Fruit fly (Drosophila melanogaster) whole organism, prepupa: ENCODE data around the gene ftz.

ENCODE experiments used
- CG10631 ChIP-seq: fragments of 200-800 bp; sonication (Bioruptor generic); optimal IDR thresholded peaks from 2 replicates; lab custom pipeline; 2016; ENCODE audit warnings: missing biosample characterization, missing genetic modification characterization
- CG11294 ChIP-seq: fragments of 200-800 bp; sonication (Bioruptor generic); IDR thresholded peaks from 2 replicates; pipeline ENCODE4 v1.3.6; 2022; ENCODE audit warnings: missing biosample characterization, missing genetic modification characterization
- CG11902 ChIP-seq: fragments of 200-800 bp; sonication (Bioruptor generic); optimal IDR thresholded peaks from 3 replicates; lab custom pipeline; 2016; ENCODE audit warnings: missing biosample characterization, missing genetic modification characterization
- CG1621 ChIP-seq: fragments of 200-800 bp; sonication (Bioruptor generic); optimal IDR thresholded peaks from 3 replicates; lab custom pipeline; 2018; ENCODE audit warnings: missing biosample characterization, mild to moderate bottlenecking, missing genetic modification characterization
- CG8119 ChIP-seq: fragments of 200-800 bp; sonication (Bioruptor generic); IDR thresholded peaks from 3 replicates; pipeline ENCODE4 v1.3.6; 2022; ENCODE audit warnings: missing biosample characterization, missing genetic modification characterization
- CG8632 ChIP-seq: fragments of 200-800 bp; sonication (Bioruptor generic); optimal IDR thresholded peaks from 3 replicates; lab custom pipeline; 2016; ENCODE audit warnings: missing biosample characterization, missing genetic modification characterization
- Ets21C ChIP-seq: fragments of 200-800 bp; sonication (Bioruptor generic); optimal IDR thresholded peaks from 3 replicates; lab custom pipeline; 2016; ENCODE audit warnings: missing biosample characterization, missing genetic modification characterization
- Gug ChIP-seq: fragments of 200-800 bp; sonication (Bioruptor generic); IDR thresholded peaks from 2 replicates; pipeline ENCODE4 v1.3.6; 2022; ENCODE audit warnings: missing biosample characterization, missing genetic modification characterization
- Hr38 ChIP-seq: sonication (Bioruptor generic); optimal IDR thresholded peaks from 2 replicates; lab custom pipeline; 2016; ENCODE audit warnings: missing biosample characterization, missing genetic modification characterization
- achi ChIP-seq: fragments of 200-800 bp; sonication (Bioruptor generic); optimal IDR thresholded peaks from 3 replicates; lab custom pipeline; 2016; ENCODE audit warnings: missing biosample characterization, missing genetic modification characterization
- dac ChIP-seq: fragments of 200-800 bp; sonication (Bioruptor generic); optimal IDR thresholded peaks from 2 replicates; lab custom pipeline; 2017; ENCODE audit warnings: missing biosample characterization, mild to moderate bottlenecking, missing genetic modification characterization
- fd59A ChIP-seq: fragments of 200-800 bp; sonication (Bioruptor generic); optimal IDR thresholded peaks from 2 replicates; lab custom pipeline; 2017; ENCODE audit warnings: missing biosample characterization, mild to moderate bottlenecking, missing genetic modification characterization, missing genetic modification reagents
- fd85E ChIP-seq: fragments of 200-800 bp; sonication (Bioruptor generic); optimal IDR thresholded peaks from 3 replicates; lab custom pipeline; 2016; ENCODE audit warnings: missing biosample characterization, missing genetic modification characterization
- svp ChIP-seq: fragments of 200-800 bp; sonication (Bioruptor generic); peaks from one replicate; lab custom pipeline; 2016; ENCODE audit warnings: missing biosample characterization, missing genetic modification characterization

DNA sequence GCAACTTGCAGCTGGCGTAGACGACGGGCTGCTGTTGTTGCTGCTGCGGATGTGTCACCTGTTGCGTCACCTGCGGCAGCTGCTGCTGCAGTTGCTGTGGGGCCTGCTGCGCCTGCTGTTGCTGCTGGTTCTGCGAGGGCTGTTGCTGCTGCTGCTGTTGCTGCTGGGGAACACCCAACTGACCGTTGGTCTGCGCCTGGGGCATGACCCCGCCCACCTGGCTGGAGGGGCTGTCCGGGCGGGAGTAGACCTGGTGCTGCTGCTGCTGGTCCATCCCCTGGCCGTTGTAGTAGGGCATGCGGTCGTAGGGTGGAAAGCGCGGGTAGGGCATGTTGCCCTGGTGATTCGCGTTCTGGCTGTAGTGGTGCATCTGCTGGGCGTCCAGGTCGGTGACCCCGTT, 45.3 kb downstream of the ftz start:
- TF ChIP-seq achi (GFP tag; lab: Kevin White, UChicago) (no peak), svp (GFP tag; lab: Kevin White, UChicago) (no peak), Ets21C (GFP tag; lab: Kevin White, UChicago) (no peak), Gug (GFP tag; lab: Robert Waterston, UW) (no peak), dac (GFP tag; lab: Kevin White, UChicago) (no peak), CG1621 (tag; lab: Kevin White, UChicago) (no peak), CG10631 (GFP tag; lab: Kevin White, UChicago) (no peak), CG8119 (GFP tag; lab: Robert Waterston, UW) (no peak), CG11902 (GFP tag; lab: Kevin White, UChicago) (no peak), Hr38 (GFP tag; lab: Kevin White, UChicago) (no peak), fd85E (GFP tag; lab: Kevin White, UChicago) (no peak), CG8632 (GFP tag; lab: Kevin White, UChicago) (no peak), fd59A (GFP tag; lab: Kevin White, UChicago) (no peak), CG11294 (GFP tag; lab: Robert Waterston, UW) (no peak)
